Worm (Caenorhabditis elegans): ENCODE results near the gene kel-8.
"Not testable (repeated sequence)": the region's sequence is repeated elsewhere in the genome, so short reads cannot be mapped to it uniquely, and the experiment has no call there.

Gene kel-8

ce11 chrV:2671155-2671554 is at the start of gene kel-8:
Gene kel-8, plus strand, starts transcription at chrV:2671455.
- TF ChIP-seq him-1 (tag; optimal IDR thresholded peaks at IDR 0.05): no peak
- TF ChIP-seq W03F9.2 (tag; optimal IDR thresholded peaks at IDR 0.05): no peak
- no peak for TF ChIP-seq dao-5 (tag; optimal IDR thresholded peaks at IDR 0.05)

DNA sequence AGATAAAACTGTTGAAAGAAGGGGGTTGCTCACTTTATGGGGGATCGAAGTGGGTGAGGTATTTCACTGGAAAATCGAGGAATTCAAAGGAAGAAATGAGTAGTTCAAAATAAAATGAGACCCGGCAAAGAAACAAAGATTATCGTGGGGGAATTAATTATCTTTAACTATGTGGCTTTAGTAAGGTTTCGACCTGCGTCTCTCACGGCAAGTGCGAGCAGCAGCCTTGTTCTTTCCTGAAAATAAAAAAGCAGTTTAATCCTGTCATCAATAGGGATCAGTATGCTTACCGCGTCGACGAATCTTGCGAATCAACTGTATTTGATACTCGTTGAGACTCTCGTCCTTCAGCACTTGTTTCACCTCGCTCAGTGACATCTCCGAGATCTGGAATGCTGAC is 49.4 kb upstream of the kel-8 start, which contains the start of gene srh-271:
Gene srh-271, minus strand, starts transcription at position 101 of the 400 bp plus-strand sequence.
- no peak for TF ChIP-seq him-1 (tag; optimal IDR thresholded peaks at IDR 0.05)
- no peak for TF ChIP-seq dao-5 (tag; optimal IDR thresholded peaks at IDR 0.05)
- TF ChIP-seq W03F9.2 (tag; optimal IDR thresholded peaks at IDR 0.05): no peak

DNA sequence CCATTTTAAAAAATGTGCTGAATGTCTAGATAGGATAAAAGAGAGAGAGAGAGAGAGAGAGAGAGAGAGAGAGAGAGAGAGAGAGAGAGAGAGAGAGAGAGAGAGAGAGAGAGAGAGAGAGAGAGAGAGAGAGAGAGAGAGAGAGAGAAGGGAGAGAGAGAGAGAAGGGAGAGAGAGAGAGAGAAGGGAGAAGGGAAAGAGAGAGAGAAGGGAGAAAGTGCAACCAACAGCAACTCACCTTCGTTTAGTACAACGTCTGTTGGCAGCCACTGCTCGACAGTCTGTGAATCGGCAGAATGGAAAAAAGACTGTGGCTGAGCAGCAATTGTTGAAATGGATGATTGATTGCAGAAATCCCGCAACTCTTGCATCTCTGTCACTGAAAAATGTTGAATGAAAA is 47.5 kb upstream of the kel-8 start:
- TF ChIP-seq W03F9.2 (tag; optimal IDR thresholded peaks at IDR 0.05) (no peak), dao-5 (tag; optimal IDR thresholded peaks at IDR 0.05) (no peak), him-1 (tag; optimal IDR thresholded peaks at IDR 0.05) (no peak)

ce11 chrV:2625360-2625759 is 45.9 kb upstream of the kel-8 start, which contains the start of gene sknr-1:
Gene sknr-1, minus strand, starts transcription at chrV:2625460.
- not testable (repeated sequence) for TF ChIP-seq dao-5, W03F9.2, him-1 (tag; optimal IDR thresholded peaks at IDR 0.05)

- TF ChIP-seq W03F9.2 (tag; optimal IDR thresholded peaks at IDR 0.05): peak; percentile 82
- TF ChIP-seq dao-5 (tag; optimal IDR thresholded peaks at IDR 0.05): no peak
- peak; percentile 28 for TF ChIP-seq him-1 (tag; optimal IDR thresholded peaks at IDR 0.05)
Observed at ce11 chrV:2638545-2638944, 32.7 kb upstream of the kel-8 start, which contains the start of gene W02H5.19. Gene W02H5.19, plus strand, starts transcription at chrV:2638890.

ce11 chrV:2639035-2639434 is 32.2 kb upstream of the kel-8 start, which contains the start of gene W02H5.2:
Gene W02H5.2, plus strand, starts transcription at chrV:2639335.
- TF ChIP-seq W03F9.2 (tag; optimal IDR thresholded peaks at IDR 0.05) (no peak), dao-5 (tag; optimal IDR thresholded peaks at IDR 0.05) (no peak), him-1 (tag; optimal IDR thresholded peaks at IDR 0.05) (no peak)

ce11 chrV:2639506-2639905 is 31.7 kb upstream of the kel-8 start:
- no peak for TF ChIP-seq him-1 (tag; optimal IDR thresholded peaks at IDR 0.05)
- no peak for TF ChIP-seq W03F9.2 (tag; optimal IDR thresholded peaks at IDR 0.05)
- no peak for TF ChIP-seq dao-5 (tag; optimal IDR thresholded peaks at IDR 0.05)

DNA sequence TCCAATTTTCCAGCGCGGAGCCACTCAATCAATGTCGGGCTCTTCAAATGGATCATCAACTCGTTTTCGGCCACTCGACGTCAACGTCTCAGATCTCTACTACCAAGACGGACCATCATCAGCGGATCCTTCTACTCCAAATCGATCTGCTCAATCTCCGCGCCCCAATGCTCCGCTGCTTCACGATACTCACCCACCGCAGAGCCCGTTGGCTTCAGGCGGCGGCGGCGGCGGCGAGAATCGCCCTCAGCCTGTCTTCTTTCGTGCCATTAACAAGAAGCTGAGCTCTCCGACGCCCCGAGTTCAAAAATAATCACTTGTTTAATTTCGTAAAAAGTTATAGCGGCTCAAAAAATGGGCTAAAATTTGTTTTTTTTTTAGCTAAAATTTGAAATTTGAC is 25.2 kb upstream of the kel-8 start:
- TF ChIP-seq him-1 (tag; optimal IDR thresholded peaks at IDR 0.05): no peak
- TF ChIP-seq dao-5 (tag; optimal IDR thresholded peaks at IDR 0.05): no peak
- TF ChIP-seq W03F9.2 (tag; optimal IDR thresholded peaks at IDR 0.05): no peak

DNA sequence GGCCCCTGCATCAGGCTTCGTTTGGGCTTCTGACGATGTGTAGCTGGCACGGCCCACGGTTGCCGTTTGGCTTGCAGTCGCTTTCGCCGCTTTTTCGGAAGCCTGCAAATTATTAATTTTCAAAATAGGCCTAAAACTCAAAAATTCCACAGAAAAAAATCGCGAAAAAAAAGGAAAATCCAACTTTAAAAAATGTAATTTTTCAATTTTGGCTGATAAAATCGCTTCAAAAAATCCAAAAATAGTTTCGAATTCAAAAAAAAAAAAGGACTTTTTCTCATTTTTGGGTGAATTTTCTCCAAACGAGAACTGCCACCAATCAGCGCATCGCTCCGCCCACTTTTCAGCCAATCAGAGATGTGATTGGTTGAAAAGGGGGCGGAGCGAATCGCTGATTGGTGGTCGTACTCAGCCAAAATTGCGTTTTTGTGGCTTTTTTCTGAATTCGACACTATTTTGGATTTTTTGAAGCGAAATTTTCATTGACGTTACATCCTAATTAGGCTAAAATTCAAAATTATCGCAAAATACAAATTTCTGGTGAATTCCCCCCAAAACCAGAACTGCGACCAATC is 23.9 kb upstream of the kel-8 start:
- no peak for TF ChIP-seq dao-5 (tag; optimal IDR thresholded peaks at IDR 0.05)
- no peak for TF ChIP-seq W03F9.2 (tag; optimal IDR thresholded peaks at IDR 0.05)
- TF ChIP-seq him-1 (tag; optimal IDR thresholded peaks at IDR 0.05): no peak

DNA sequence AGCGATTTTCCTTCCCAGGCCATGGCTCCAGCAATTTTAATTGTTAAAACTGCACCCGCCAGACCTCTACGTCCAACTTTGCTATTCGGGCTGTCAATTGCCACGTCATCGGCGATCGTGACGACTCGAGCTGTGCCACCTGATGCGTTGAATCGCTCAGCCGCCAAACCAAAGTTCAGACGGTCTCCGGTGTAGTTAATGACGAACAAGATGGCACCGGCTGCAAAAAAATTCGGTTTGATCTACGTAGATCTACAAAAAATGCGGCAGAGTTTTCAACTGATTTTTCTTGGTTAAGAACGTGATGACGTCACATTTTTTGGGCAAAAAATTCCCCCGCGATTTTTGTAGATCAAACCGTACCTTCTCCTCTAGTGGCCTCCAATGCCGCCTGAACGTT is 20.3 kb upstream of the kel-8 start:
- no peak for TF ChIP-seq dao-5 (tag; optimal IDR thresholded peaks at IDR 0.05)
- no peak for TF ChIP-seq him-1 (tag; optimal IDR thresholded peaks at IDR 0.05)
- TF ChIP-seq W03F9.2 (tag; optimal IDR thresholded peaks at IDR 0.05): no peak

- TF ChIP-seq him-1 (tag; optimal IDR thresholded peaks at IDR 0.05) (no peak), W03F9.2 (tag; optimal IDR thresholded peaks at IDR 0.05) (no peak), dao-5 (tag; optimal IDR thresholded peaks at IDR 0.05) (no peak)
Observed at ce11 chrV:2652557-2653133, 18.6 kb upstream of the kel-8 start, which contains the start of the genes W02H5.8 and angl-1. Gene W02H5.8, minus strand, starts transcription at chrV:2652657. Gene angl-1, plus strand, starts transcription at chrV:2653083.

- TF ChIP-seq W03F9.2 (tag; optimal IDR thresholded peaks at IDR 0.05) (no peak), him-1 (tag; optimal IDR thresholded peaks at IDR 0.05) (no peak), dao-5 (tag; optimal IDR thresholded peaks at IDR 0.05) (no peak)
Observed at ce11 chrV:2656159-2656558, 15.1 kb upstream of the kel-8 start.

DNA sequence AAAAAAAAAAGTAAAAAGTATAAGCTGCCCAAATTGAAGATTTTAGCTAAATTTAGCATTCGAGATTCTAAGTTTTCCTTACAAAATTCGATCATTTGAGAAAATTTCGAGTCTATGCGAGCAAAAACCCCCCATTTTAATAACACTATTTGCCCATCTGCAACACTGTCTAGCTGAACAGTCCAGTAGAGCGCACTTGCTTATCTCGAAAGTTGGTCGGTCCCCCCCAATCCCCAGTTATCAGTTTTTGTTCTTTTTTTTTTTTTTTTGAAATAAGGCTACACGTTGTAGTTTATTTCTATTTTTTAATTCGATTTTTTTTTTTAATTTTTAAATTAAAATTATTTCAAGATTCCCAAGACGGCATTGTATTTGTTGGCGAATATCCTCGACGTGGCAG is 13.6 kb upstream of the kel-8 start:
- TF ChIP-seq him-1 (tag; optimal IDR thresholded peaks at IDR 0.05) (no peak), W03F9.2 (tag; optimal IDR thresholded peaks at IDR 0.05) (peak; percentile 2)

ce11 chrV:2660457-2660856 is 10.8 kb upstream of the kel-8 start:
- TF ChIP-seq him-1 (tag; optimal IDR thresholded peaks at IDR 0.05) (no peak), dao-5 (tag; optimal IDR thresholded peaks at IDR 0.05) (no peak), W03F9.2 (tag; optimal IDR thresholded peaks at IDR 0.05) (no peak)
